Fruit fly (Drosophila melanogaster) whole organism, embryonic: ENCODE data around the gene fbl.

Experiments
- BEAF-32 ChIP-seq: fragments of 200-800 bp; sonication (Bioruptor generic); optimal IDR thresholded peaks from 3 replicates; lab custom pipeline; 2017; ENCODE audit warnings: missing biosample characterization, missing genetic modification characterization, mild to moderate bottlenecking, moderate library complexity, missing genetic modification reagents
- Blimp-1 ChIP-seq: fragments of 200-800 bp; sonication (Bioruptor generic); optimal IDR thresholded peaks from 3 replicates; lab custom pipeline; 2018; ENCODE audit warnings: missing biosample characterization, missing genetic modification characterization, mild to moderate bottlenecking, moderate library complexity, missing genetic modification reagents
- CG10147 ChIP-seq: fragments of 200-800 bp; sonication (Bioruptor generic); optimal IDR thresholded peaks from 2 replicates; lab custom pipeline; 2019; ENCODE audit warnings: missing biosample characterization, mild to moderate bottlenecking, missing genetic modification characterization, moderate library complexity
- CG1529 ChIP-seq: fragments of 200-800 bp; sonication (Bioruptor generic); optimal IDR thresholded peaks from 3 replicates; lab custom pipeline; 2018; ENCODE audit warnings: missing biosample characterization, missing genetic modification characterization
- CG16815 ChIP-seq: fragments of 200-800 bp; sonication (Bioruptor generic); optimal IDR thresholded peaks from 3 replicates; lab custom pipeline; 2017; ENCODE audit warnings: missing biosample characterization, mild to moderate bottlenecking, missing genetic modification characterization
- CG17186 ChIP-seq: fragments of 200-800 bp; sonication (Bioruptor generic); optimal IDR thresholded peaks from 3 replicates; lab custom pipeline; 2017; ENCODE audit warnings: missing biosample characterization, missing genetic modification reagents, missing genetic modification characterization
- CG17359 ChIP-seq: fragments of 200-800 bp; sonication (Bioruptor generic); optimal IDR thresholded peaks from 3 replicates; lab custom pipeline; 2018; ENCODE audit warnings: missing biosample characterization, mild to moderate bottlenecking, missing genetic modification characterization, moderate library complexity
- CG18476 ChIP-seq: fragments of 200-800 bp; sonication (Bioruptor generic); optimal IDR thresholded peaks from 2 replicates; lab custom pipeline; 2016; ENCODE audit warnings: missing biosample characterization, mild to moderate bottlenecking, missing genetic modification characterization
- CG18599 ChIP-seq: fragments of 200-800 bp; sonication (Bioruptor generic); optimal IDR thresholded peaks from 3 replicates; lab custom pipeline; 2017; ENCODE audit warnings: missing biosample characterization, missing genetic modification characterization, mild to moderate bottlenecking, moderate library complexity, missing genetic modification reagents
- CG2116 ChIP-seq: fragments of 200-800 bp; sonication (Bioruptor generic); optimal IDR thresholded peaks from 3 replicates; lab custom pipeline; 2018; ENCODE audit warnings: missing biosample characterization, mild to moderate bottlenecking, missing genetic modification characterization
- CG31365 ChIP-seq: fragments of 200-800 bp; sonication (Bioruptor generic); optimal IDR thresholded peaks from 2 replicates; lab custom pipeline; 2018; ENCODE audit warnings: missing biosample characterization, mild to moderate bottlenecking, missing genetic modification characterization
- CG34422 ChIP-seq: fragments of 200-800 bp; sonication (Bioruptor generic); IDR thresholded peaks from 3 replicates; pipeline ENCODE4 v1.3.6; 2022; ENCODE audit warnings: missing biosample characterization, missing genetic modification characterization
- CG4404 ChIP-seq: fragments of 200-800 bp; sonication (Bioruptor generic); IDR thresholded peaks from 2 replicates; pipeline ENCODE4 v1.3.6; 2022; ENCODE audit warnings: missing biosample characterization, missing genetic modification characterization
- CG6683 ChIP-seq: fragments of 200-800 bp; sonication (Bioruptor generic); optimal IDR thresholded peaks from 2 replicates; lab custom pipeline; 2017; ENCODE audit warnings: missing biosample characterization, mild to moderate bottlenecking, missing genetic modification characterization, missing genetic modification reagents
- CG8089 ChIP-seq: fragments of 200-800 bp; sonication (Bioruptor generic); optimal IDR thresholded peaks from 3 replicates; lab custom pipeline; 2016; ENCODE audit warnings: missing biosample characterization, missing genetic modification characterization
- CG8290 ChIP-seq, 3 experiments: fragments of 200-800 bp; sonication (Bioruptor generic); optimal IDR thresholded peaks; 2 replicates each; lab custom pipeline; 2016 to 2019; ENCODE audit warnings: missing biosample characterization in 3 of 3, missing genetic modification characterization in 3 of 3, mild to moderate bottlenecking in 2 of 3, moderate library complexity in 1 of 3
- CHES-1-like ChIP-seq: fragments of 200-800 bp; sonication (Bioruptor generic); optimal IDR thresholded peaks from 2 replicates; lab custom pipeline; 2016; ENCODE audit warnings: missing biosample characterization, missing genetic modification characterization
- Dip2 ChIP-seq: fragments of 200-800 bp; sonication (Bioruptor generic); IDR thresholded peaks from 2 replicates; pipeline ENCODE4 v1.3.6; 2022; ENCODE audit warnings: missing biosample characterization, missing genetic modification characterization
- Dp ChIP-seq: fragments of 200-800 bp; sonication (Bioruptor generic); optimal IDR thresholded peaks from 2 replicates; lab custom pipeline; 2018; ENCODE audit warnings: missing biosample characterization, mild to moderate bottlenecking, missing genetic modification characterization, moderate library complexity
- E2f1 ChIP-seq: fragments of 200-800 bp; sonication (Bioruptor generic); IDR thresholded peaks from 2 replicates; pipeline ENCODE4 v1.3.6; 2022; ENCODE audit warnings: missing biosample characterization, missing genetic modification characterization
- H2.0 ChIP-seq: fragments of 200-800 bp; sonication (Bioruptor generic); IDR thresholded peaks from 2 replicates; pipeline ENCODE4 v1.3.6; 2022; ENCODE audit warnings: missing biosample characterization, missing genetic modification characterization
- MESR4 ChIP-seq: fragments of 200-800 bp; sonication (Bioruptor generic); optimal IDR thresholded peaks from 2 replicates; lab custom pipeline; 2018; ENCODE audit warnings: missing biosample characterization, mild to moderate bottlenecking, missing genetic modification characterization, moderate library complexity
- Mad ChIP-seq: fragments of 200-800 bp; sonication (Bioruptor generic); optimal IDR thresholded peaks from 2 replicates; lab custom pipeline; 2016; ENCODE audit warnings: missing biosample characterization, missing genetic modification characterization
- Max ChIP-seq: fragments of 200-800 bp; sonication (Bioruptor generic); optimal IDR thresholded peaks from 2 replicates; lab custom pipeline; 2016; ENCODE audit warnings: missing biosample characterization, mild to moderate bottlenecking, missing genetic modification characterization
- Nf-YB ChIP-seq: fragments of 200-800 bp; sonication (Bioruptor generic); optimal IDR thresholded peaks from 3 replicates; lab custom pipeline; 2019; ENCODE audit warnings: missing biosample characterization, mild to moderate bottlenecking, missing genetic modification characterization, moderate library complexity
- Opbp ChIP-seq: fragments of 200-800 bp; sonication (Bioruptor generic); IDR thresholded peaks from 3 replicates; pipeline ENCODE4 v1.3.6; 2022; ENCODE audit warnings: missing biosample characterization, missing genetic modification characterization; ENCODE audit not compliant: partially characterized antibody
- Stat92E ChIP-seq, 3 experiments: fragments of >200 bp in 2 of 3; fragments of 200-800 bp in 1 of 3; sonication (Bioruptor generic) in 1 of 3; optimal IDR thresholded peaks; 2 replicates each; lab custom pipeline; 2017 to 2019; ENCODE audit warnings: missing biosample characterization in 3 of 3, missing genetic modification characterization in 3 of 3, mild to moderate bottlenecking in 1 of 3, moderate library complexity in 1 of 3
- amos ChIP-seq: fragments of 200-800 bp; sonication (Bioruptor generic); IDR thresholded peaks from 2 replicates; pipeline ENCODE4 v1.3.6; 2022; ENCODE audit warnings: missing biosample characterization, missing genetic modification characterization; ENCODE audit not compliant: partially characterized antibody
- az2 ChIP-seq: fragments of 200-800 bp; sonication (Bioruptor generic); optimal IDR thresholded peaks from 3 replicates; lab custom pipeline; 2016; ENCODE audit warnings: missing biosample characterization, missing genetic modification characterization
- bcd ChIP-seq: fragments of 200-800 bp; sonication (Bioruptor generic); optimal IDR thresholded peaks from 2 replicates; lab custom pipeline; 2017; ENCODE audit warnings: missing biosample characterization, mild to moderate bottlenecking, missing genetic modification characterization
- fd102C ChIP-seq: fragments of 200-800 bp; sonication (Bioruptor generic); optimal IDR thresholded peaks from 2 replicates; lab custom pipeline; 2018; ENCODE audit warnings: missing biosample characterization, mild to moderate bottlenecking, missing genetic modification characterization, moderate library complexity
- knrl ChIP-seq: fragments of 200-800 bp; sonication (Bioruptor generic); IDR thresholded peaks from 3 replicates; pipeline ENCODE4 v1.3.6; 2022; ENCODE audit warnings: missing biosample characterization, missing genetic modification characterization; ENCODE audit not compliant: partially characterized antibody
- lilli ChIP-seq: fragments of 200-800 bp; sonication (Bioruptor generic); optimal IDR thresholded peaks from 3 replicates; lab custom pipeline; 2016; ENCODE audit warnings: missing biosample characterization, missing genetic modification characterization
- nerfin-1 ChIP-seq: fragments of 200-800 bp; sonication (Bioruptor generic); optimal IDR thresholded peaks from 3 replicates; lab custom pipeline; 2019; ENCODE audit warnings: missing biosample characterization, mild to moderate bottlenecking, missing genetic modification characterization, moderate library complexity
- odd ChIP-seq: fragments of 200-800 bp; sonication (Bioruptor generic); optimal IDR thresholded peaks from 2 replicates; lab custom pipeline; 2017; ENCODE audit warnings: missing biosample characterization, mild to moderate bottlenecking, missing genetic modification characterization
- org-1 ChIP-seq: fragments of 200-800 bp; sonication (Bioruptor generic); optimal IDR thresholded peaks from 2 replicates; lab custom pipeline; 2017; ENCODE audit warnings: missing biosample characterization, missing genetic modification characterization
- pan ChIP-seq, 4 experiments: fragments of >200 bp in 3 of 4; fragments of 200-800 bp in 1 of 4; sonication (Bioruptor generic) in 1 of 4; optimal IDR thresholded peaks in 3 of 4; IDR thresholded peaks in 1 of 4; 2 replicates each; pipeline versions ENCODE4 v1.3.6 to Lab custom; 2017 to 2022; ENCODE audit warnings: missing biosample characterization in 2 of 4, missing genetic modification characterization in 2 of 4, mixed read lengths in 1 of 4
- peb ChIP-seq: fragments of 200-800 bp; sonication (Bioruptor generic); IDR thresholded peaks from 2 replicates; pipeline ENCODE4 v1.3.6; 2022; ENCODE audit warnings: missing biosample characterization, missing genetic modification characterization
- sc ChIP-seq, 3 experiments: fragments of >200 bp in 2 of 3; fragments of 200-800 bp in 1 of 3; sonication (Bioruptor generic) in 1 of 3; optimal IDR thresholded peaks; 2 replicates in 2 of 3; 3 replicates in 1 of 3; lab custom pipeline; 2017; ENCODE audit warnings: mild to moderate bottlenecking in 1 of 3, missing biosample characterization in 1 of 3, missing genetic modification characterization in 1 of 3, missing genetic modification reagents in 1 of 3
- schlank ChIP-seq: fragments of 200-800 bp; sonication (Bioruptor generic); optimal IDR thresholded peaks from 2 replicates; lab custom pipeline; 2018; ENCODE audit warnings: missing biosample characterization, mild to moderate bottlenecking, missing genetic modification characterization
- scrt ChIP-seq: fragments of 200-800 bp; sonication (Bioruptor generic); optimal IDR thresholded peaks from 2 replicates; lab custom pipeline; 2018; ENCODE audit warnings: missing biosample characterization, mild to moderate bottlenecking, missing genetic modification characterization, moderate library complexity
- sens ChIP-seq: fragments of 200-800 bp; sonication (Bioruptor generic); peaks from one replicate; lab custom pipeline; 2016; ENCODE audit warnings: missing biosample characterization, missing genetic modification characterization
- stc ChIP-seq: fragments of 200-800 bp; sonication (Bioruptor generic); IDR thresholded peaks from 2 replicates; pipeline ENCODE4 v1.3.6; 2022; ENCODE audit warnings: missing biosample characterization, missing genetic modification characterization
- stwl ChIP-seq: fragments of 200-800 bp; sonication (Bioruptor generic); optimal IDR thresholded peaks from 3 replicates; lab custom pipeline; 2018; ENCODE audit warnings: missing biosample characterization, mild to moderate bottlenecking, missing genetic modification characterization, moderate library complexity
- tll ChIP-seq, 2 experiments: fragments of 200-800 bp in 1 of 2; fragments of >200 bp in 1 of 2; sonication (Bioruptor generic) in 1 of 2; optimal IDR thresholded peaks; 2 replicates each; lab custom pipeline; 2017 to 2019; ENCODE audit warnings: missing biosample characterization in 2 of 2, missing genetic modification characterization in 2 of 2, mild to moderate bottlenecking in 1 of 2, moderate library complexity in 1 of 2
- ttk ChIP-seq: fragments of 200-800 bp; sonication (Bioruptor generic); IDR thresholded peaks from 2 replicates; pipeline ENCODE4 v2.1.2; 2022; ENCODE audit warnings: missing biosample characterization, missing genetic modification characterization
- tx ChIP-seq: fragments of 200-800 bp; sonication (Bioruptor generic); optimal IDR thresholded peaks from 2 replicates; lab custom pipeline; 2016; ENCODE audit warnings: missing biosample characterization, missing genetic modification characterization
- vvl ChIP-seq: fragments of 200-800 bp; sonication (Bioruptor generic); IDR thresholded peaks from 2 replicates; pipeline ENCODE4 v1.3.6; 2022; ENCODE audit warnings: missing biosample characterization, missing genetic modification characterization

The fbl gene

DNA sequence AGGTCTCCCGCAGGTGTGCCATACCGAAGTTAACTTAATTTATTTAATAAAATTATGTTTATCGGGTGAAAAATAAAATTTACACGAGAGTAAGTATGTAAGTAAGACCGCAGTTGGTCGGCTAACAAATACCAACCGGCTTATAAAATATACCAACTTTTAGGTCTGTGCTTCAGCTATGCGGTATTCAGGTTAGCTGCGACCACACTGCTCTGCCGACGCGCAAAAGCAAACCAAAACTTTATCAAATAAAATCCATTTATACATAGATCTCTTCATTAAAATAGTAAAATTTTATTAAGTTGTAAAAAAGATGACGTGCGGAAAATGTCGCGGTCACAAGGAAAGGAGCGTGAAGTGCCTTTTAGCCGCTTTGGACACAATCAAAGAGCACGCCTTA, 51.8 kb downstream of the fbl start, which contains the start of the genes mRpL15 and CtIP (continued):
- TF ChIP-seq CG8290 (GFP tag; optimal IDR thresholded peaks at IDR 0.05; lab: Kevin White, UChicago) = no peak
- TF ChIP-seq CG8290 (tag; optimal IDR thresholded peaks at IDR 0.05; lab: Kevin White, UChicago) = no peak
- no peak for TF ChIP-seq odd (GFP tag; lab: Kevin White, UChicago)
- TF ChIP-seq CG31365 (tag; lab: Kevin White, UChicago) = no peak
- TF ChIP-seq CG18476 (GFP tag; lab: Kevin White, UChicago) = no peak
- TF ChIP-seq BEAF-32 (GFP tag; lab: Kevin White, UChicago) = peak; percentile 43
- TF ChIP-seq nerfin-1 = no peak
- no peak for TF ChIP-seq CG6683 (GFP tag; lab: Kevin White, UChicago)
- TF ChIP-seq CG34422 (GFP tag; lab: Robert Waterston, UW) = peak; percentile 68; the same call in 1 of the 3 replicates
- TF ChIP-seq Max = no peak
- no peak for TF ChIP-seq fd102C (GFP tag; lab: Kevin White, UChicago)
- TF ChIP-seq peb (GFP tag; lab: Robert Waterston, UW) = no peak
- no peak for TF ChIP-seq sc (optimal IDR thresholded peaks at IDR 0.05; lab: Kevin White, UChicago)
- no peak for TF ChIP-seq sc (GFP tag; optimal IDR thresholded peaks at IDR 0.05; lab: Kevin White, UChicago)
- no peak for TF ChIP-seq H2.0 (GFP tag; lab: Robert Waterston, UW)
- TF ChIP-seq Opbp = no peak
- no peak for TF ChIP-seq Stat92E (GFP tag; optimal IDR thresholded peaks at IDR 0.05; lab: Kevin White, UChicago)
- TF ChIP-seq CG16815 (GFP tag; lab: Kevin White, UChicago) = no peak
- TF ChIP-seq scrt (GFP tag; lab: Kevin White, UChicago) = no peak
- TF ChIP-seq ttk (GFP tag; lab: Robert Waterston, UW) = no peak
- TF ChIP-seq org-1 = no peak
- no peak for TF ChIP-seq pan (optimal IDR thresholded peaks at IDR 0.05; lab: Kevin White, UChicago)
- TF ChIP-seq pan (GFP tag; optimal IDR thresholded peaks at IDR 0.05 in 1 of 2, IDR thresholded peaks at IDR 0.05 in 1 of 2) = no peak
- TF ChIP-seq schlank (tag; lab: Kevin White, UChicago) = no peak
- TF ChIP-seq Nf-YB (GFP tag; lab: Kevin White, UChicago) = no peak
- TF ChIP-seq Blimp-1 (GFP tag; lab: Kevin White, UChicago) = no peak
- TF ChIP-seq stc (GFP tag; lab: Robert Waterston, UW) = no peak
- TF ChIP-seq knrl = no peak
- no peak for TF ChIP-seq Dip2 (GFP tag; lab: Robert Waterston, UW)
- TF ChIP-seq bcd = no peak
- peak; percentile 36; the same call in 1 of the 2 replicates for TF ChIP-seq amos
- TF ChIP-seq stwl (tag; lab: Kevin White, UChicago) = peak; percentile 68
- no peak for TF ChIP-seq tll (GFP tag; optimal IDR thresholded peaks at IDR 0.05; lab: Kevin White, UChicago)
- no peak for TF ChIP-seq vvl (GFP tag; lab: Robert Waterston, UW)
- TF ChIP-seq CG2116 (GFP tag; lab: Kevin White, UChicago) = peak; percentile 5
- no peak for TF ChIP-seq CG1529
- TF ChIP-seq az2 (GFP tag; lab: Kevin White, UChicago) = no peak
- TF ChIP-seq CG4404 (GFP tag; lab: Robert Waterston, UW) = no peak
- no peak for TF ChIP-seq lilli
- no peak for TF ChIP-seq E2f1 (GFP tag; lab: Robert Waterston, UW)
- no peak for TF ChIP-seq CG10147 (GFP tag; lab: Kevin White, UChicago)
- TF ChIP-seq sens (GFP tag; lab: Kevin White, UChicago) = peak; percentile 33
- no peak for TF ChIP-seq tx (GFP tag; lab: Kevin White, UChicago)
- TF ChIP-seq CHES-1-like = no peak
- no peak for TF ChIP-seq CG18599 (GFP tag; lab: Kevin White, UChicago)
- TF ChIP-seq CG8089 (GFP tag; lab: Kevin White, UChicago) = no peak
- TF ChIP-seq CG17186 (GFP tag; lab: Kevin White, UChicago) = peak; percentile 49
- TF ChIP-seq Mad = no peak
- peak; percentile 62 for TF ChIP-seq Dp (GFP tag; lab: Kevin White, UChicago)
- TF ChIP-seq CG17359 (tag; lab: Kevin White, UChicago) = no peak
- peak; percentile 39 for TF ChIP-seq MESR4 (GFP tag; lab: Kevin White, UChicago)
